Worm (Caenorhabditis elegans): ENCODE measurements around the gene R102.4.

Gene R102.4

DNA sequence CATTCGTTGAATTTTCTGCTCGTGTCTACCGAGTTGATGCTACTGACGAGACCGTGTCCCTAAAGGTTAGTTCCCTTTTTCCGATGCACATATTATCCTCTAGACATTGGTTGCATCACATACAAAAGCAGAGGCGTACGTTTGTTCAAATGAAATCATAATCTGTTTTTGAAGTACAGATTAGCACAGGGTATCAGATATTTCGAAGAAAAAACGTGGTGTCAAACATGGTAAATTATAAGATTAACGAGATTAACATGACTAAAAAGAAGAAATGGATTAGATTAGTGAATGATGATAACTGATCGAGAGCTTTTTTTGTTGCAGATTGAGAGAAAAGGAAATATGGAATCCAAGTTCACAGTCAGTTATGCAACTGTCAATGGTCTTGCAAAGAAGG is 23.8 kb upstream of the R102.4 start:
- TF ChIP-seq aptf-2 (GFP tag; conservative IDR thresholded peaks at IDR 0.05) (no peak), attf-6 (GFP tag; IDR thresholded peaks at IDR 0.05) (no peak), C06A6.2 (GFP tag; conservative IDR thresholded peaks at IDR 0.05) (no peak), D2030.7 (GFP tag; IDR thresholded peaks at IDR 0.05) (no peak), mel-28 (tag; optimal IDR thresholded peaks at IDR 0.05; ENCODE audit: borderline replicate concordance) (no peak), attf-5 (GFP tag; optimal IDR thresholded peaks at IDR 0.05) (no peak), bed-2 (GFP tag; IDR thresholded peaks at IDR 0.05) (no peak), ztf-3 (GFP tag; optimal IDR thresholded peaks at IDR 0.05) (no peak), lag-1 (GFP tag; IDR thresholded peaks at IDR 0.05) (no peak), unc-130 (GFP tag; optimal IDR thresholded peaks at IDR 0.05) (no peak), nhr-80 (tag; optimal IDR thresholded peaks at IDR 0.05) (no peak), fkh-3 (tag; optimal IDR thresholded peaks at IDR 0.05) (no peak)

DNA sequence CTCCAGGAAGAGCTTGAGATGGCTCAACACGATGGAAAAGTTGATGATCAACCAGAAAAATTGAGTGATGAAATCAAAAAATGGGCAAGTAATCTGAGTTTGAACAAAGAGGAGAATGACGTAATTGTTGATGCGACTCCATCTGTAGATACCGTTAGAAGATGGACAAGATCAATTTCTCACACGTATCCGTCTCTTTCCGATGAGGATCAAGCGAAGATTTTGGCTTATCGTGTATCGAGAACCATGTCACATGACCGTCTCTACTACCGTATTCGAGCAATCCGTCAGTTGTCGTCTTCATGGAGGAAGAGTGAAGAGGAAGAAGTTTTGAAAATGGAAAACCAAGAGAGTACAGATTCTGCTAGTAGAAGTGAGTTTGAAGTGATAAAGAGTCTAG is 23.0 kb upstream of the R102.4 start:
- TF ChIP-seq sptf-2 (GFP tag; optimal IDR thresholded peaks at IDR 0.05) (no peak), fkh-3 (tag; optimal IDR thresholded peaks at IDR 0.05) (no peak), Y53F4B.3 (GFP tag; IDR thresholded peaks at IDR 0.05) (no peak), D2030.7 (GFP tag; IDR thresholded peaks at IDR 0.05) (no peak), ceh-40 (GFP tag; IDR thresholded peaks at IDR 0.05) (no peak), egl-44 (GFP tag; IDR thresholded peaks at IDR 0.05) (no peak), dox-1 (GFP tag; IDR thresholded peaks at IDR 0.05) (no peak), dpff-1 (tag; optimal IDR thresholded peaks at IDR 0.05) (no peak), lir-1 (GFP tag; conservative IDR thresholded peaks at IDR 0.05) (no peak), ceh-100 (GFP tag; IDR thresholded peaks at IDR 0.05) (no peak)

DNA sequence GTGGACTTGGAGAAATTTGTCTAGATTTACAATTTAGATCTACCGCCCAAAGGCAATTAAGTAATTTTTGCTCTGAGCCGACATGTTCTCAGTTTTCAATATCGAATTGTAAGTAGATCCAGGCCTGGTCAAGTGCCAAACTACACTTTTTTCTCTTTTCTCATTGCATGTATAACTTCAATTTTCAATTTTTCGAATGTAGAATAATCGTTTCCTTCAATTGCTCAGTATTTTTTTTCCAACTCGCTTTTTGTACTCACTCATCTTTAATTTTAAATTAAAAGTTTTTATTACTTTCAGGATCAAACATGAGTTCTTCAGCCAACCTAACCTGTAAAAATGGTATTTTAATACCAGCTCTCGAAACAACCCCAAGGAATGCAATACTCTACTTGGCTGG is 21.2 kb upstream of the R102.4 start, which contains the start of gene ncx-3:
Gene ncx-3, plus strand, starts transcription at position 301 of the 400 bp plus-strand sequence.
- no peak for TF ChIP-seq mes-4 (tag; optimal IDR thresholded peaks at IDR 0.05)
- TF ChIP-seq attf-6 (GFP tag; IDR thresholded peaks at IDR 0.05) = no peak
- TF ChIP-seq ztf-3 (GFP tag; optimal IDR thresholded peaks at IDR 0.05) = no peak
- no peak for TF ChIP-seq Y79H2A.3 (GFP tag; conservative IDR thresholded peaks at IDR 0.05)
- TF ChIP-seq B0035.1 (tag; optimal IDR thresholded peaks at IDR 0.05) = no peak
- TF ChIP-seq zim-3 (tag; optimal IDR thresholded peaks at IDR 0.05) = no peak
- no peak for TF ChIP-seq lir-1 (GFP tag; conservative IDR thresholded peaks at IDR 0.05)
- no peak for TF ChIP-seq let-607 (tag; optimal IDR thresholded peaks at IDR 0.05)
- TF ChIP-seq nhr-27 (tag; optimal IDR thresholded peaks at IDR 0.05) = no peak
- TF ChIP-seq nfya-1 (tag; optimal IDR thresholded peaks at IDR 0.05; ENCODE audit: borderline replicate concordance, insufficient read depth) = no peak
- TF ChIP-seq hsf-1 (GFP tag; IDR thresholded peaks at IDR 0.05) = no peak
- no peak for TF ChIP-seq nfyb-1 (GFP tag; IDR thresholded peaks at IDR 0.05)
- TF ChIP-seq hmg-1.2 (GFP tag; IDR thresholded peaks at IDR 0.05) = no peak
- no peak for TF ChIP-seq F37B4.10 (GFP tag; IDR thresholded peaks at IDR 0.05)
- TF ChIP-seq attf-3 (GFP tag; conservative IDR thresholded peaks at IDR 0.05) = no peak
- no peak for TF ChIP-seq F55B11.4 (tag; optimal IDR thresholded peaks at IDR 0.05; ENCODE audit: borderline replicate concordance, insufficient read depth)
- no peak for TF ChIP-seq zfh-2 (GFP tag; conservative IDR thresholded peaks at IDR 0.05)

DNA sequence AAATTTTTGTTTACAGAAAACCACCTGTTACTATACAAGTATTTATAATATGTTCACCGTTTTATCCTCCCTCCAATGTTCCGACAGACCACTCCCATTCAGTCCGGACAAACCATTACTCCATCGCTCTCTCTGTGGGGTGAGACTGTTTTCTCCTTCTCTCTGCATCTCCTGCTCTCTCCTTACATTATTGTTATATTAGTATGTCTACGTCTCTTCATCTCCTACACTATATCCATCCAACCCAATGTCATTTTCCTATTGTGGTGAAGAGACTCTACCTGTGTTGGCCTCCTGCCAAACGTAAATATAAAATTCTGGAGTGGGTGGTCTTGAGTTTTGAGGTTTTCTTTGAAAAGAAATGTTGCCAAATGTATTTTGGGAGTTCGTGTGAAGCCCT is 19.5 kb upstream of the R102.4 start:
- TF ChIP-seq B0035.1 (tag; optimal IDR thresholded peaks at IDR 0.05) (no peak), hmg-1.2 (GFP tag; IDR thresholded peaks at IDR 0.05) (peak; percentile 90)

All from whole organism, young adult.